Fruit fly (Drosophila melanogaster): ENCODE measurements around the gene KaiR1D.
A peak's percentile ranks its signal among the peaks of the same experiment; 100 is the strongest.

Gene KaiR1D

dm6 chr3R:20850395-20851039 is 15.5 kb downstream of the KaiR1D start, which contains the start of gene RpS30 (continued):
- TF ChIP-seq HHEX (GFP tag; optimal IDR thresholded peaks at IDR 0.05) (no peak), CG8478 (optimal IDR thresholded peaks at IDR 0.05) (no peak), Sry-β (GFP tag; optimal IDR thresholded peaks at IDR 0.05) (no peak), CG16863 (GFP tag; optimal IDR thresholded peaks at IDR 0.05) (no peak), fd102C (GFP tag; optimal IDR thresholded peaks at IDR 0.05) (no peak), CG3995 (GFP tag; optimal IDR thresholded peaks at IDR 0.05) (peak; percentile 45), bigmax (GFP tag; optimal IDR thresholded peaks at IDR 0.05) (peak; percentile 85), CG6854 (GFP tag; optimal IDR thresholded peaks at IDR 0.05) (no peak), CG4360 (GFP tag; IDR thresholded peaks at IDR 0.05) (no peak), Ravus (GFP tag; IDR thresholded peaks at IDR 0.05) (no peak), mam (GFP tag; optimal IDR thresholded peaks at IDR 0.05) (peak; percentile 40), pho (GFP tag; optimal IDR thresholded peaks at IDR 0.05) (peak; percentile 45), CG13123 (GFP tag; optimal IDR thresholded peaks at IDR 0.05) (no peak), fd96Cb (tag; optimal IDR thresholded peaks at IDR 0.05) (no peak), tx (GFP tag; optimal IDR thresholded peaks at IDR 0.05) (no peak), dan (GFP tag; IDR thresholded peaks at IDR 0.05) (no peak), CG8388 (GFP tag; optimal IDR thresholded peaks at IDR 0.05) (no peak), CG18262 (tag; optimal IDR thresholded peaks at IDR 0.05) (peak; percentile 40), CG14710 (tag; optimal IDR thresholded peaks at IDR 0.05) (peak; percentile 80), CG8281 (tag; optimal IDR thresholded peaks at IDR 0.05) (peak; percentile 81), danr (GFP tag; IDR thresholded peaks at IDR 0.05) (no peak), chn (GFP tag; optimal IDR thresholded peaks at IDR 0.05) (no peak), Hr51 (GFP tag; optimal IDR thresholded peaks at IDR 0.05) (peak in 1 of 2 experiments; percentile 33), eyg (GFP tag; optimal IDR thresholded peaks at IDR 0.05) (peak; percentile 36), CG10565 (GFP tag; optimal IDR thresholded peaks at IDR 0.05) (no peak), CG7372 (GFP tag; IDR thresholded peaks at IDR 0.05) (no peak), Usf (GFP tag; optimal IDR thresholded peaks at IDR 0.05) (no peak), tap (tag; optimal IDR thresholded peaks at IDR 0.05) (no peak), Xrp1 (GFP tag; IDR thresholded peaks at IDR 0.05) (no peak), CG31388 (GFP tag; optimal IDR thresholded peaks at IDR 0.05) (no peak), CG12391 (tag; optimal IDR thresholded peaks at IDR 0.05) (peak; percentile 56), Doc3 (GFP tag; IDR thresholded peaks at IDR 0.05; ENCODE audit: partially characterized antibody) (peak; percentile 93), dysf (GFP tag; IDR thresholded peaks at IDR 0.05) (no peak), CG1603 (tag; optimal IDR thresholded peaks at IDR 0.05) (peak; percentile 91), Sin3A (optimal IDR thresholded peaks at IDR 0.05) (peak; percentile 75), CG17385 (GFP tag; optimal IDR thresholded peaks at IDR 0.05) (no peak), ci (GFP tag; IDR thresholded peaks at IDR 0.05) (peak; percentile 42; the same call in 2 of the 3 replicates), bab2 (GFP tag; optimal IDR thresholded peaks at IDR 0.05) (no peak), dm (GFP tag; optimal IDR thresholded peaks at IDR 0.05) (peak; percentile 91), Camta (GFP tag; optimal IDR thresholded peaks at IDR 0.05) (no peak), CG17802 (tag; optimal IDR thresholded peaks at IDR 0.05) (no peak), CG8359 (GFP tag; optimal IDR thresholded peaks at IDR 0.05; ENCODE audit: borderline replicate concordance) (no peak), usp (GFP tag; optimal IDR thresholded peaks at IDR 0.05) (no peak), CG16813 (GFP tag; IDR thresholded peaks at IDR 0.05; ENCODE audit: partially characterized antibody) (peak; percentile 98), peb (GFP tag; IDR thresholded peaks at IDR 0.05) (no peak), CG4854 (GFP tag; optimal IDR thresholded peaks at IDR 0.05) (peak; percentile 33), CHES-1-like (GFP tag; optimal IDR thresholded peaks at IDR 0.05) (peak; percentile 57), jigr1 (GFP tag; IDR thresholded peaks at IDR 0.05) (no peak), Bteb2 (GFP tag; optimal IDR thresholded peaks at IDR 0.05) (peak; percentile 44), psq (GFP tag; optimal IDR thresholded peaks at IDR 0.05) (no peak), CG17912 (GFP tag; optimal IDR thresholded peaks at IDR 0.05) (no peak)

Data from whole organism, embryonic.